Worm (Caenorhabditis elegans): ENCODE results near the gene nhr-54.

DNA sequence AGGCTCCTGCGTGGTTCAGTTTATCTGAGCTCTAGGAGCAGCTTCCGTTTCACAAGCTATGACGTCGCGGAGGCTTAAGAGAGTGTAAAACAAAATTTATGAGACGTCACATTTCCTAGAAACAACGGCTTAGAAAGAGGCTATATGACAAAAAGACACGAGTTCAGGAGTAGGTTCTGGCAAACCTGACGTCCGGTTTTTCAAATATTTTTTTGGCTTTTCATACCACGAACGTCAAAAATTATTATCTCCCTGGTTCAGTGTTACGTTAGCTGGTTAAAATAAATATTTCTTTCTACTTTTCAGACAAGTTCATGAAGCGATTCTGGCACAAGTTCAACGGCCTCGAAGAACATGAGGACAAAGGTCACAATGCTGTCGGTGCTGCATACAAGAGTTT is 22.1 kb upstream of the nhr-54 start, which contains the start of gene F36D3.16:
- no peak for TF ChIP-seq nhr-11 (tag; optimal IDR thresholded peaks at IDR 0.05)
- no peak for TF ChIP-seq nhr-237 (tag; optimal IDR thresholded peaks at IDR 0.05)
- TF ChIP-seq hlh-4 (tag; optimal IDR thresholded peaks at IDR 0.05): no peak
- no peak for TF ChIP-seq elt-2 (tag; optimal IDR thresholded peaks at IDR 0.05)
- TF ChIP-seq snu-23 (GFP tag; optimal IDR thresholded peaks at IDR 0.05): no peak
- no peak for TF ChIP-seq ceh-90 (tag; optimal IDR thresholded peaks at IDR 0.05)
- no peak for TF ChIP-seq zag-1 (tag; optimal IDR thresholded peaks at IDR 0.05)
- TF ChIP-seq snpc-4 (tag; optimal IDR thresholded peaks at IDR 0.05): no peak
- no peak for TF ChIP-seq nhr-20 (tag; optimal IDR thresholded peaks at IDR 0.05)
- TF ChIP-seq unc-30 (tag; optimal IDR thresholded peaks at IDR 0.05): no peak
- no peak for TF ChIP-seq mep-1 (tag; optimal IDR thresholded peaks at IDR 0.05)
